Fruit fly (Drosophila melanogaster): Measurements from ENCODE around the gene CG33658.

The CG33658 gene

dm6 chr3R:24850420-24850819 is 9.5 kb upstream of the CG33658 start, which contains the start of gene CG7006 (continued):
- TF ChIP-seq disco-r (GFP tag; optimal IDR thresholded peaks at IDR 0.05) (peak; percentile 34), unc-4 (GFP tag; IDR thresholded peaks at IDR 0.05; ENCODE audit: partially characterized antibody) (peak; percentile 73), Adf1 (GFP tag; IDR thresholded peaks at IDR 0.05) (peak; percentile 13; the same call in 1 of the 2 replicates), HmgD (GFP tag; optimal IDR thresholded peaks at IDR 0.05) (peak; percentile 76), chm (GFP tag; IDR thresholded peaks at IDR 0.05) (peak; percentile 54; the same call in 1 of the 2 replicates), abd-A (tag; optimal IDR thresholded peaks at IDR 0.05) (no peak), CG6765 (GFP tag; optimal IDR thresholded peaks at IDR 0.05) (no peak), CG13894 (tag; optimal IDR thresholded peaks at IDR 0.05) (no peak), CG4617 (GFP tag; optimal IDR thresholded peaks at IDR 0.05; ENCODE audit: borderline replicate concordance) (peak; percentile 79), stc (GFP tag; IDR thresholded peaks at IDR 0.05) (no peak), CG16779 (GFP tag; IDR thresholded peaks at IDR 0.05) (peak; percentile 85), H15 (GFP tag; IDR thresholded peaks at IDR 0.05) (peak; percentile 50; the same call in 1 of the 3 replicates), CG2120 (GFP tag; optimal IDR thresholded peaks at IDR 0.05) (peak; percentile 94), CG18011 (GFP tag; optimal IDR thresholded peaks at IDR 0.05) (no peak), CG31224 (GFP tag; IDR thresholded peaks at IDR 0.05) (peak; percentile 39; the same call in 1 of the 2 replicates), gt (GFP tag; IDR thresholded peaks at IDR 0.05) (no peak; the same call in 1 of the 2 replicates), CG13287 (GFP tag; IDR thresholded peaks at IDR 0.05; ENCODE audit: partially characterized antibody) (peak; percentile 85), CG5180 (GFP tag; optimal IDR thresholded peaks at IDR 0.05) (no peak), CG2889 (GFP tag; IDR thresholded peaks at IDR 0.05) (no peak), Dek (tag; optimal IDR thresholded peaks at IDR 0.05) (no peak), CG11560 (tag; IDR thresholded peaks at IDR 0.05) (peak; percentile 60; the same call in 2 of the 3 replicates), CG30431 (GFP tag; optimal IDR thresholded peaks at IDR 0.05) (no peak), cad (GFP tag; optimal IDR thresholded peaks at IDR 0.05) (no peak), Ada2b (GFP tag; IDR thresholded peaks at IDR 0.05) (no peak), CG17328 (GFP tag; IDR thresholded peaks at IDR 0.05) (peak; percentile 14; the same call in 1 of the 2 replicates), HLHmδ (GFP tag; optimal IDR thresholded peaks at IDR 0.05) (no peak), NfI (GFP tag; optimal IDR thresholded peaks at IDR 0.05) (peak; percentile 77), Dp (GFP tag; optimal IDR thresholded peaks at IDR 0.05) (peak; percentile 98), CG8290 (GFP tag; optimal IDR thresholded peaks at IDR 0.05) (peak; percentile 70), CG8290 (tag; optimal IDR thresholded peaks at IDR 0.05) (no peak), CG42726 (GFP tag; IDR thresholded peaks at IDR 0.05; ENCODE audit: partially characterized antibody) (peak; percentile 61), CG12391 (tag; optimal IDR thresholded peaks at IDR 0.05) (peak; percentile 55), Gsc (GFP tag; IDR thresholded peaks at IDR 0.05) (no peak), jing (GFP tag; optimal IDR thresholded peaks at IDR 0.05) (no peak), CG4404 (GFP tag; IDR thresholded peaks at IDR 0.05) (peak; percentile 31; the same call in 1 of the 2 replicates), Awh (GFP tag; IDR thresholded peaks at IDR 0.05) (no peak), CG8388 (GFP tag; optimal IDR thresholded peaks at IDR 0.05) (no peak), ap (GFP tag; IDR thresholded peaks at IDR 0.05) (0 out of 2 replicates have a peak, but pooled peaks have one; percentile 18), CG17568 (GFP tag; optimal IDR thresholded peaks at IDR 0.05) (no peak), Spps (tag; optimal IDR thresholded peaks at IDR 0.05) (no peak), Ravus (GFP tag; IDR thresholded peaks at IDR 0.05) (no peak), Atf3 (GFP tag; optimal IDR thresholded peaks at IDR 0.05) (peak; percentile 48), YL-1 (GFP tag; optimal IDR thresholded peaks at IDR 0.05) (peak; percentile 45), MBD-R2 (GFP tag; IDR thresholded peaks at IDR 0.05) (peak; percentile 81), dm (GFP tag; optimal IDR thresholded peaks at IDR 0.05) (peak; percentile 94), CG8944 (GFP tag; optimal IDR thresholded peaks at IDR 0.05) (peak; percentile 82), Fer1 (GFP tag; optimal IDR thresholded peaks at IDR 0.05) (no peak), ERR (GFP tag; optimal IDR thresholded peaks at IDR 0.05) (peak; percentile 81), Bdp1 (GFP tag; optimal IDR thresholded peaks at IDR 0.05) (peak; percentile 61), CG7963 (GFP tag; IDR thresholded peaks at IDR 0.05; ENCODE audit: partially characterized antibody) (peak; percentile 28; the same call in 2 of the 3 replicates), CG33557 (GFP tag; optimal IDR thresholded peaks at IDR 0.05) (no peak)
